Worm (Caenorhabditis elegans): Measurements from ENCODE around the gene clc-31.

ce11 chrII:334828-335227, 5.5 kb upstream of the clc-31 start:
- TF ChIP-seq pqm-1 (tag; optimal IDR thresholded peaks at IDR 0.05) (no peak), daf-12 (tag; optimal IDR thresholded peaks at IDR 0.05) (no peak), ztf-11 (tag; optimal IDR thresholded peaks at IDR 0.05) (no peak), saeg-2 (GFP tag; IDR thresholded peaks at IDR 0.05) (no peak), aly-2 (tag; optimal IDR thresholded peaks at IDR 0.05) (no peak), snpc-4 (tag; optimal IDR thresholded peaks at IDR 0.05) (no peak), fkh-10 (GFP tag; optimal IDR thresholded peaks at IDR 0.05) (no peak), nhr-28 (tag; optimal IDR thresholded peaks at IDR 0.05) (no peak), lir-3 (tag; optimal IDR thresholded peaks at IDR 0.05) (no peak)

All from whole organism, L4 larva.